Fruit fly (Drosophila melanogaster) whole organism, wandering third instar larva: ENCODE data around the gene CG8043.

Experiments used
- Abd-B ChIP-seq: fragments of >200 bp; optimal IDR thresholded peaks from 2 replicates; lab custom pipeline; 2017; ENCODE audit warnings: missing biosample characterization, missing genetic modification characterization
- CrebA ChIP-seq: fragments of 200-800 bp; sonication (Bioruptor generic); optimal IDR thresholded peaks from 2 replicates; lab custom pipeline; 2016; ENCODE audit warnings: missing biosample characterization, mild to moderate bottlenecking, missing genetic modification characterization, borderline replicate concordance
- Dfd ChIP-seq: fragments of >200 bp; optimal IDR thresholded peaks from 2 replicates; lab custom pipeline; 2017; ENCODE audit warnings: missing biosample characterization, missing genetic modification characterization
- Dif ChIP-seq: fragments of 200-275, 200-300 bp; sonication (Bioruptor generic); optimal IDR thresholded peaks from 2 replicates; lab custom pipeline; 2018; ENCODE audit warnings: missing biosample characterization, missing genetic modification characterization; ENCODE audit not compliant: partially characterized antibody
- Myc ChIP-seq: fragments of >200 bp; optimal IDR thresholded peaks from 2 replicates; lab custom pipeline; 2017
- OdsH ChIP-seq: fragments of 200-800 bp; sonication (Bioruptor generic); optimal IDR thresholded peaks from 2 replicates; lab custom pipeline; 2016; ENCODE audit warnings: missing biosample characterization, mild to moderate bottlenecking, missing genetic modification characterization
- Vsx2 ChIP-seq: fragments of 200-300, 225-300 bp; sonication (Bioruptor generic); optimal IDR thresholded peaks from 2 replicates; lab custom pipeline; 2018; ENCODE audit warnings: missing biosample characterization, missing genetic modification characterization; ENCODE audit not compliant: partially characterized antibody
- br ChIP-seq: fragments of 200-800 bp; sonication (Bioruptor generic); optimal IDR thresholded peaks from 2 replicates; lab custom pipeline; 2016; ENCODE audit warnings: missing biosample characterization, missing genetic modification characterization
- dsf ChIP-seq: sonication (Bioruptor generic); optimal IDR thresholded peaks from 2 replicates; lab custom pipeline; 2016; ENCODE audit warnings: missing biosample characterization, missing genetic modification characterization, borderline replicate concordance
- jim ChIP-seq: fragments of 175-275, 200-325 bp; sonication (Bioruptor generic); optimal IDR thresholded peaks from 2 replicates; lab custom pipeline; 2016; ENCODE audit warnings: missing biosample characterization, mild to moderate bottlenecking, missing genetic modification characterization
- rgr ChIP-seq: fragments of 200-800 bp; sonication (Bioruptor generic); optimal IDR thresholded peaks from 3 replicates; lab custom pipeline; 2016; ENCODE audit warnings: missing biosample characterization, mild to moderate bottlenecking, missing genetic modification characterization
- sv ChIP-seq: fragments of 200-800 bp; sonication (Bioruptor generic); optimal IDR thresholded peaks from 3 replicates; lab custom pipeline; 2016; ENCODE audit warnings: missing biosample characterization, missing genetic modification characterization
- usp ChIP-seq: fragments of >200 bp; optimal IDR thresholded peaks from 2 replicates; lab custom pipeline; 2017; ENCODE audit warnings: missing biosample characterization, missing genetic modification characterization

dm6 chr3R:8654666-8655065 lies 22.0 kb upstream of the CG8043 start, which contains the start of gene CG42489:
- TF ChIP-seq Myc (lab: Kevin White, UChicago) (no peak), Vsx2 (GFP tag; lab: Kevin White, UChicago) (no peak), sv (GFP tag; lab: Kevin White, UChicago) (no peak), dsf (GFP tag; lab: Kevin White, UChicago) (no peak), Dfd (GFP tag; lab: Kevin White, UChicago) (no peak), OdsH (GFP tag; lab: Kevin White, UChicago) (no peak), rgr (GFP tag; lab: Kevin White, UChicago) (no peak), Dif (GFP tag; lab: Kevin White, UChicago) (no peak), jim (GFP tag; lab: Kevin White, UChicago) (no peak), CrebA (GFP tag; lab: Kevin White, UChicago) (no peak), usp (GFP tag; lab: Kevin White, UChicago) (no peak), br (no peak), Abd-B (GFP tag; lab: Kevin White, UChicago) (no peak)
